Worm (Caenorhabditis elegans) whole organism, L2 larva: ENCODE results near the gene C34C12.7.

Experiments
- mab-5 ChIP-seq: fragments of 150-350 bp; optimal IDR thresholded peaks from 2 replicates; lab custom pipeline; 2014; ENCODE audit warnings: missing biosample characterization, missing genetic modification characterization
- nhr-12 ChIP-seq: fragments of 150-350 bp; optimal IDR thresholded peaks from 2 replicates; lab custom pipeline; 2014; ENCODE audit warnings: missing biosample characterization, missing genetic modification characterization
- nhr-21 ChIP-seq: fragments of 150-350 bp; optimal IDR thresholded peaks from 2 replicates; lab custom pipeline; 2014; ENCODE audit warnings: missing biosample characterization, missing genetic modification characterization
- nhr-77 ChIP-seq: fragments of 150-350 bp; optimal IDR thresholded peaks from 2 replicates; lab custom pipeline; 2014; ENCODE audit warnings: missing biosample characterization, missing genetic modification characterization
- sma-3 ChIP-seq: sonication (generic microtip); optimal IDR thresholded peaks from 2 replicates; lab custom pipeline; 2016; ENCODE audit warnings: missing genetic modification reagents, missing genetic modification characterization, missing compliant biosample characterization
- unc-62 ChIP-seq: fragments of 150-350 bp; optimal IDR thresholded peaks from 2 replicates; lab custom pipeline; 2014; ENCODE audit warnings: missing biosample characterization, missing genetic modification reagents, missing genetic modification characterization
- zag-1 ChIP-seq: fragments of 150-350 bp; optimal IDR thresholded peaks from 2 replicates; lab custom pipeline; 2014; ENCODE audit warnings: missing biosample characterization, missing genetic modification characterization

DNA sequence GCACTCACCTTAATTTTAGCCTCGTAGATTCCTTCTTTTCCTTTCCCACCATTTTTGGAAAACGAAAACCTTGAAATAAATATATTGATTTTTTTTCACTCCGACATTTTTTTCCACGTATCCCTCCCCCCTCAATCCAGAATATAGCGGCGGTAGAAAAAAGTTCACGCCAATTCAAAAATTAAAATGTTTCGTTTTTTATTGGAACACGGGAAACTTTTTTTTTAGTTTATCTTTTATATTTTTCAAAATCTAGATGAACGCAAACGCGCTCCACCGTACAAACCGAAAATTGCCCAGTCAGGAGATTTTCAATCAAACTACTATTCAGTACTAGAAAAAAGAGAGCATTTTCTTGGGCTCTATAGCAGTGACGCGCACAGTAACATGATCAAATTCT lies 44.0 kb downstream of the C34C12.7 start, which contains the start of gene spe-41:
- no peak for TF ChIP-seq mab-5 (tag; lab: Kevin White, UChicago)
- no peak for TF ChIP-seq unc-62 (GFP tag; lab: Kevin White, UChicago)
- TF ChIP-seq nhr-12: no peak
- no peak for TF ChIP-seq zag-1 (tag; lab: Kevin White, UChicago)
- TF ChIP-seq sma-3 (GFP tag; lab: Kevin White, UChicago): no peak
- no peak for TF ChIP-seq nhr-21 (tag; lab: Kevin White, UChicago)
- no peak for TF ChIP-seq nhr-77 (tag; lab: Kevin White, UChicago)
